Fruit fly (Drosophila melanogaster) whole organism, embryonic: Measurements from ENCODE around the gene jet.

Source experiments
- Atf-2 ChIP-seq: fragments of 200-800 bp; sonication (Bioruptor generic); optimal IDR thresholded peaks from 2 replicates; lab custom pipeline; 2016; ENCODE audit warnings: missing biosample characterization, missing genetic modification characterization
- B-H2 ChIP-seq: fragments of 200-800 bp; sonication (Bioruptor generic); optimal IDR thresholded peaks from 2 replicates; lab custom pipeline; 2018; ENCODE audit warnings: missing biosample characterization, mild to moderate bottlenecking, missing genetic modification characterization
- CG10959 ChIP-seq: fragments of 200-800 bp; sonication (Bioruptor generic); IDR thresholded peaks from 2 replicates; pipeline ENCODE4 v1.3.6; 2022; ENCODE audit warnings: missing biosample characterization, missing genetic modification characterization
- CG11504 ChIP-seq: fragments of 200-800 bp; sonication (Bioruptor generic); optimal IDR thresholded peaks from 3 replicates; lab custom pipeline; 2019; ENCODE audit warnings: missing biosample characterization, mild to moderate bottlenecking, missing genetic modification characterization, moderate library complexity
- CG12104 ChIP-seq: fragments of 200-800 bp; sonication (Bioruptor generic); optimal IDR thresholded peaks from 3 replicates; lab custom pipeline; 2016; ENCODE audit warnings: missing biosample characterization, missing genetic modification characterization
- CG12219 ChIP-seq: fragments of 200-800 bp; sonication (Bioruptor generic); optimal IDR thresholded peaks from 3 replicates; lab custom pipeline; 2018; ENCODE audit warnings: missing biosample characterization, mild to moderate bottlenecking, missing genetic modification characterization
- CG12236 ChIP-seq: fragments of 200-800 bp; sonication (Bioruptor generic); optimal IDR thresholded peaks from 2 replicates; lab custom pipeline; 2016; ENCODE audit warnings: missing biosample characterization, missing genetic modification characterization
- CG12659 ChIP-seq: fragments of 200-800 bp; sonication (Bioruptor generic); optimal IDR thresholded peaks from 3 replicates; lab custom pipeline; 2017; ENCODE audit warnings: mild to moderate bottlenecking, missing biosample characterization, missing genetic modification reagents, missing genetic modification characterization
- CG15601 ChIP-seq: fragments of 200-800 bp; sonication (Bioruptor generic); optimal IDR thresholded peaks from 3 replicates; lab custom pipeline; 2019; ENCODE audit warnings: missing biosample characterization, mild to moderate bottlenecking, missing genetic modification characterization, moderate library complexity
- CG18476 ChIP-seq: fragments of 200-800 bp; sonication (Bioruptor generic); optimal IDR thresholded peaks from 2 replicates; lab custom pipeline; 2016; ENCODE audit warnings: missing biosample characterization, mild to moderate bottlenecking, missing genetic modification characterization
- CG3847 ChIP-seq: fragments of 200-800 bp; sonication (Bioruptor generic); IDR thresholded peaks from 2 replicates; pipeline ENCODE4 v1.3.6; 2022; ENCODE audit warnings: missing biosample characterization, missing genetic modification characterization
- CG4730 ChIP-seq: fragments of 200-800 bp; sonication (Bioruptor generic); IDR thresholded peaks from 2 replicates; pipeline ENCODE4 v1.3.6; 2022; ENCODE audit warnings: missing biosample characterization, missing genetic modification characterization
- CG6854 ChIP-seq: fragments of 200-800 bp; sonication (Bioruptor generic); optimal IDR thresholded peaks from 3 replicates; lab custom pipeline; 2017; ENCODE audit warnings: missing biosample characterization, mild to moderate bottlenecking, missing genetic modification characterization
- CG7357 ChIP-seq: fragments of 200-800 bp; sonication (Bioruptor generic); IDR thresholded peaks from 3 replicates; pipeline ENCODE4 v1.3.6; 2022; ENCODE audit warnings: missing biosample characterization, missing genetic modification characterization
- CG7839 ChIP-seq: fragments of 200-800 bp; sonication (Bioruptor generic); optimal IDR thresholded peaks from 3 replicates; lab custom pipeline; 2018; ENCODE audit warnings: missing biosample characterization, mild to moderate bottlenecking, missing genetic modification characterization, moderate library complexity
- CG7963 ChIP-seq: fragments of 200-800 bp; sonication (Bioruptor generic); IDR thresholded peaks from 3 replicates; pipeline ENCODE4 v1.3.6; 2022; ENCODE audit warnings: missing biosample characterization, missing genetic modification characterization; ENCODE audit not compliant: partially characterized antibody
- CG8089 ChIP-seq: fragments of 200-800 bp; sonication (Bioruptor generic); optimal IDR thresholded peaks from 3 replicates; lab custom pipeline; 2016; ENCODE audit warnings: missing biosample characterization, missing genetic modification characterization
- CTCF ChIP-seq: fragments of 200-800 bp; sonication (Bioruptor generic); optimal IDR thresholded peaks from 2 replicates; lab custom pipeline; 2017; ENCODE audit warnings: missing biosample characterization, mild to moderate bottlenecking, missing genetic modification characterization, moderate library complexity
- D19A ChIP-seq: fragments of 200-800 bp; optimal IDR thresholded peaks from 3 replicates; lab custom pipeline; 2019; ENCODE audit warnings: missing biosample characterization, mild to moderate bottlenecking, missing genetic modification characterization, moderate library complexity
- Dad ChIP-seq: fragments of 200-800 bp; sonication (Bioruptor generic); optimal IDR thresholded peaks from 3 replicates; lab custom pipeline; 2016; ENCODE audit warnings: missing biosample characterization, missing genetic modification characterization
- Eip74EF ChIP-seq, 2 experiments: fragments of 200-800 bp in 1 of 2; fragments of >200 bp in 1 of 2; sonication (Bioruptor generic) in 1 of 2; optimal IDR thresholded peaks; 2 replicates each; lab custom pipeline; 2017 to 2019; ENCODE audit warnings: missing biosample characterization in 2 of 2, missing genetic modification characterization in 2 of 2, mild to moderate bottlenecking in 1 of 2, moderate library complexity in 1 of 2
- H2.0 ChIP-seq: fragments of 200-800 bp; sonication (Bioruptor generic); IDR thresholded peaks from 2 replicates; pipeline ENCODE4 v1.3.6; 2022; ENCODE audit warnings: missing biosample characterization, missing genetic modification characterization
- HmgZ ChIP-seq: fragments of 200-800 bp; sonication (Bioruptor generic); optimal IDR thresholded peaks from 2 replicates; lab custom pipeline; 2018; ENCODE audit warnings: missing biosample characterization, mild to moderate bottlenecking, missing genetic modification characterization
- MTF-1 ChIP-seq: fragments of 200-800 bp; sonication (Bioruptor generic); optimal IDR thresholded peaks from 2 replicates; lab custom pipeline; 2018; ENCODE audit warnings: missing biosample characterization, mild to moderate bottlenecking, missing genetic modification characterization, borderline replicate concordance
- NK7.1 ChIP-seq: fragments of 200-800 bp; sonication (Bioruptor generic); optimal IDR thresholded peaks from 3 replicates; lab custom pipeline; 2016; ENCODE audit warnings: missing biosample characterization, missing genetic modification characterization
- Pdp1 ChIP-seq, 2 experiments: fragments of 200-800 bp; sonication (Bioruptor generic); optimal IDR thresholded peaks; 3 replicates each; lab custom pipeline; 2016; ENCODE audit warnings: missing biosample characterization in 2 of 2, missing genetic modification characterization in 2 of 2, mild to moderate bottlenecking in 1 of 2, moderate library complexity in 1 of 2
- ato ChIP-seq: fragments of 200-800 bp; sonication (Bioruptor generic); IDR thresholded peaks from 2 replicates; pipeline ENCODE4 v1.3.6; 2022; ENCODE audit warnings: missing biosample characterization, missing genetic modification characterization; ENCODE audit not compliant: partially characterized antibody
- az2 ChIP-seq: fragments of 200-800 bp; sonication (Bioruptor generic); optimal IDR thresholded peaks from 3 replicates; lab custom pipeline; 2016; ENCODE audit warnings: missing biosample characterization, missing genetic modification characterization
- br ChIP-seq: fragments of >200 bp; optimal IDR thresholded peaks from 2 replicates; lab custom pipeline; 2017
- caup ChIP-seq: fragments of 200-800 bp; sonication (Bioruptor generic); optimal IDR thresholded peaks from 3 replicates; lab custom pipeline; 2017; ENCODE audit warnings: missing biosample characterization, mild to moderate bottlenecking, missing genetic modification characterization, moderate library complexity; ENCODE audit not compliant: severe bottlenecking
- chm ChIP-seq: fragments of 200-800 bp; sonication (Bioruptor generic); IDR thresholded peaks from 2 replicates; pipeline ENCODE4 v1.3.6; 2022; ENCODE audit warnings: missing biosample characterization, missing genetic modification characterization
- crc ChIP-seq: fragments of 200-800 bp; sonication (Bioruptor generic); optimal IDR thresholded peaks from 2 replicates; lab custom pipeline; 2016; ENCODE audit warnings: missing biosample characterization, missing genetic modification characterization
- disco-r ChIP-seq: fragments of 200-800 bp; sonication (Bioruptor generic); optimal IDR thresholded peaks from 2 replicates; lab custom pipeline; 2016; ENCODE audit warnings: missing biosample characterization, missing genetic modification characterization
- fd102C ChIP-seq: fragments of 200-800 bp; sonication (Bioruptor generic); optimal IDR thresholded peaks from 2 replicates; lab custom pipeline; 2018; ENCODE audit warnings: missing biosample characterization, mild to moderate bottlenecking, missing genetic modification characterization, moderate library complexity
- fu2 ChIP-seq: fragments of 200-800 bp; sonication (Bioruptor generic); optimal IDR thresholded peaks from 2 replicates; lab custom pipeline; 2016; ENCODE audit warnings: missing biosample characterization, missing genetic modification characterization
- inv ChIP-seq: fragments of 200-800 bp; sonication (Bioruptor generic); IDR thresholded peaks from 2 replicates; pipeline ENCODE4 v1.3.6; 2022; ENCODE audit warnings: missing biosample characterization, missing genetic modification characterization; ENCODE audit not compliant: partially characterized antibody
- lab ChIP-seq: fragments of 200-800 bp; sonication (Bioruptor generic); optimal IDR thresholded peaks from 3 replicates; lab custom pipeline; 2017; ENCODE audit warnings: missing biosample characterization, missing genetic modification characterization, mild to moderate bottlenecking, moderate library complexity, missing genetic modification reagents
- lbe ChIP-seq: fragments of 200-800 bp; sonication (Bioruptor generic); optimal IDR thresholded peaks from 2 replicates; lab custom pipeline; 2016; ENCODE audit warnings: missing biosample characterization, mild to moderate bottlenecking, missing genetic modification characterization
- lov ChIP-seq, 2 experiments: fragments of 200-800 bp in 1 of 2; fragments of >200 bp in 1 of 2; sonication (Bioruptor generic) in 1 of 2; IDR thresholded peaks in 1 of 2; optimal IDR thresholded peaks in 1 of 2; 2 replicates in 1 of 2; 3 replicates in 1 of 2; pipeline versions ENCODE4 v1.3.6 to Lab custom; 2017 to 2022; ENCODE audit warnings: missing biosample characterization in 1 of 2, missing genetic modification characterization in 1 of 2
- pb ChIP-seq: fragments of 200-800 bp; sonication (Bioruptor generic); optimal IDR thresholded peaks from 3 replicates; lab custom pipeline; 2016; ENCODE audit warnings: missing biosample characterization, missing genetic modification characterization
- pho ChIP-seq: fragments of 200-800 bp; sonication (Bioruptor generic); optimal IDR thresholded peaks from 2 replicates; lab custom pipeline; 2016; ENCODE audit warnings: missing biosample characterization, missing genetic modification characterization
- pita ChIP-seq: fragments of 200-800 bp; sonication (Bioruptor generic); optimal IDR thresholded peaks from 2 replicates; lab custom pipeline; 2017; ENCODE audit warnings: missing biosample characterization, mild to moderate bottlenecking, missing genetic modification characterization
- pnt ChIP-seq: fragments of 200-800 bp; sonication (Bioruptor generic); optimal IDR thresholded peaks from 3 replicates; lab custom pipeline; 2016; ENCODE audit warnings: missing biosample characterization, missing genetic modification characterization
- slbo ChIP-seq: fragments of 200-800 bp; sonication (Bioruptor generic); IDR thresholded peaks from 2 replicates; pipeline ENCODE4 v1.3.6; 2022; ENCODE audit warnings: missing biosample characterization, missing genetic modification characterization
- so ChIP-seq: fragments of 200-800 bp; sonication (Bioruptor generic); IDR thresholded peaks from 3 replicates; pipeline ENCODE4 v1.3.6; 2022; ENCODE audit warnings: missing biosample characterization, missing genetic modification characterization
- unc-4 ChIP-seq: fragments of 200-800 bp; sonication (Bioruptor generic); IDR thresholded peaks from 2 replicates; pipeline ENCODE4 v1.3.6; 2022; ENCODE audit warnings: missing biosample characterization, missing genetic modification characterization; ENCODE audit not compliant: partially characterized antibody
- vnd ChIP-seq: fragments of 200-800 bp; sonication (Bioruptor generic); IDR thresholded peaks from 3 replicates; pipeline ENCODE4 v1.3.6; 2022; ENCODE audit warnings: missing biosample characterization, missing genetic modification characterization; ENCODE audit not compliant: partially characterized antibody
- wdn ChIP-seq: fragments of 200-800 bp; sonication (Bioruptor generic); IDR thresholded peaks from 2 replicates; pipeline ENCODE4 v1.3.6; 2022; ENCODE audit warnings: missing biosample characterization, missing genetic modification characterization
- zen2 ChIP-seq: fragments of 200-800 bp; sonication (Bioruptor generic); IDR thresholded peaks from 3 replicates; pipeline ENCODE4 v1.3.6; 2022; ENCODE audit warnings: missing biosample characterization, missing genetic modification characterization; ENCODE audit not compliant: partially characterized antibody

jet gene

dm6 chr2L:4973731-4974415, 24.3 kb upstream of the jet start, which contains the start of gene mRpL28 (continued):
- TF ChIP-seq fd102C: no peak
- TF ChIP-seq CG4730: no peak
- TF ChIP-seq H2.0 (GFP tag; lab: Robert Waterston, UW): no peak
- TF ChIP-seq pnt (GFP tag; lab: Kevin White, UChicago): no peak
- peak; percentile 35 for TF ChIP-seq lbe
- TF ChIP-seq CG10959 (GFP tag; lab: Robert Waterston, UW): no peak
- TF ChIP-seq pita (GFP tag; lab: Kevin White, UChicago): no peak
- TF ChIP-seq lab (GFP tag; lab: Kevin White, UChicago): no peak
- TF ChIP-seq so (GFP tag; lab: Robert Waterston, UW): no peak
- no peak for TF ChIP-seq fu2 (GFP tag; lab: Kevin White, UChicago)
- peak in 1 of 2 experiments; percentile 38 for TF ChIP-seq Eip74EF (GFP tag; optimal IDR thresholded peaks at IDR 0.05; lab: Kevin White, UChicago)
- no peak for TF ChIP-seq Dad (GFP tag; lab: Kevin White, UChicago)
- TF ChIP-seq CG12236 (GFP tag; lab: Kevin White, UChicago): no peak
- TF ChIP-seq br: no peak
- peak; percentile 58 for TF ChIP-seq CG12659 (GFP tag; lab: Kevin White, UChicago)
- TF ChIP-seq HmgZ (tag; lab: Kevin White, UChicago): peak; percentile 57
- peak; percentile 20; the same call in 1 of the 2 replicates for TF ChIP-seq chm (GFP tag; lab: Robert Waterston, UW)
- peak in 1 of 2 experiments; percentile 97 for TF ChIP-seq Pdp1 (GFP tag; optimal IDR thresholded peaks at IDR 0.05; lab: Kevin White, UChicago)
- TF ChIP-seq CG3847 (GFP tag; lab: Robert Waterston, UW): no peak
- TF ChIP-seq CG12219: no peak
- peak; percentile 43 for TF ChIP-seq B-H2
- no peak for TF ChIP-seq CG7839 (tag; lab: Kevin White, UChicago)
- no peak for TF ChIP-seq CG6854
- TF ChIP-seq disco-r: no peak
- no peak; the same call in 2 of the 3 replicates for TF ChIP-seq zen2
- TF ChIP-seq crc (GFP tag; lab: Kevin White, UChicago): no peak
- no peak for TF ChIP-seq CG11504 (tag; lab: Kevin White, UChicago)
- peak; percentile 21 for TF ChIP-seq CG15601 (tag; lab: Kevin White, UChicago)
- TF ChIP-seq CTCF: peak; percentile 3
- no peak for TF ChIP-seq wdn (GFP tag; lab: Robert Waterston, UW)
- TF ChIP-seq az2 (GFP tag; lab: Kevin White, UChicago): no peak
- TF ChIP-seq lov (optimal IDR thresholded peaks at IDR 0.05; lab: Kevin White, UChicago): no peak
- TF ChIP-seq lov (GFP tag; IDR thresholded peaks at IDR 0.05; lab: Robert Waterston, UW): no peak
- TF ChIP-seq CG12104 (GFP tag; lab: Kevin White, UChicago): no peak
- TF ChIP-seq ato: no peak
- TF ChIP-seq pb (GFP tag; lab: Kevin White, UChicago): no peak
- peak; percentile 54 for TF ChIP-seq unc-4 (GFP tag; lab: Robert Waterston, UW)
- no peak for TF ChIP-seq CG7963 (GFP tag; lab: Robert Waterston, UW)
- TF ChIP-seq vnd (GFP tag; lab: Robert Waterston, UW): no peak
- no peak for TF ChIP-seq CG18476
- no peak for TF ChIP-seq caup
- TF ChIP-seq pho (GFP tag; lab: Kevin White, UChicago): no peak
- peak; percentile 42; the same call in 1 of the 2 replicates for TF ChIP-seq slbo
- TF ChIP-seq inv (GFP tag; lab: Robert Waterston, UW): peak; percentile 19; the same call in 1 of the 2 replicates
- no peak for TF ChIP-seq NK7.1 (GFP tag; lab: Kevin White, UChicago)
- no peak for TF ChIP-seq D19A
- TF ChIP-seq CG8089: no peak
- TF ChIP-seq CG7357 (GFP tag; lab: Robert Waterston, UW): no peak
- TF ChIP-seq Atf-2: no peak
- no peak for TF ChIP-seq MTF-1 (GFP tag; lab: Kevin White, UChicago)
